Worm (Caenorhabditis elegans): ENCODE measurements around the gene dagl-2.

DNA sequence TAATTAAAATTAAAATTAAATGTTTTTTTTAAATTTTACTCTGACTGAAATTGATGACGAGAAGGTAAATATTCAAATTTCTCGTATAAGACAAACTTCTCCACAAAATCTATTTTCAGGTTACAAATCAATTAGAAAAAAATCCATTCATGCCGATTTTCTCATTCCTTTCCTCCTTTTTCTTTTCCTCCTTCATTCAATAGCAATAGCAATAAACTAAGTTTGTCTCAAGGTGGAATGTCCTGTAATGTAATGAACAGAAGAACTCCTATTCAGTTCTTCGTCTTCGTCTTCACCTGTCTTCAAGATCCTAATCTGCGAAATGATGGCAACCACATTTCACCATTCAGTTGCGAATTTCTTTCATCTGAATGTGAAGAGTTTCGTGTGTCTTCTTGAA is 32.7 kb upstream of the dagl-2 start, which contains the start of gene dac-1:
- no peak for TF ChIP-seq W03F9.2 (tag; optimal IDR thresholded peaks at IDR 0.05)
- TF ChIP-seq him-1 (tag; optimal IDR thresholded peaks at IDR 0.05): no peak
- no peak for TF ChIP-seq dao-5 (tag; optimal IDR thresholded peaks at IDR 0.05)

Data from whole organism, L4/young adult.